Worm (Caenorhabditis elegans): ENCODE results near the gene mua-3.

ce11 chrIII:10214540-10214979 lies 54.1 kb downstream of the mua-3 start:
- TF ChIP-seq tbx-37 (GFP tag; conservative IDR thresholded peaks at IDR 0.05) (no peak), pes-1 (GFP tag; IDR thresholded peaks at IDR 0.05) (no peak), ama-1 (optimal IDR thresholded peaks at IDR 0.05) (peak; percentile 20), tra-4 (tag; optimal IDR thresholded peaks at IDR 0.05) (no peak), flt-1 (GFP tag; IDR thresholded peaks at IDR 0.05) (no peak), ceh-36 (tag; optimal IDR thresholded peaks at IDR 0.05) (no peak), hnd-1 (tag; optimal IDR thresholded peaks at IDR 0.05) (no peak), ceh-13 (GFP tag; optimal IDR thresholded peaks at IDR 0.05) (no peak), aly-1 (tag; optimal IDR thresholded peaks at IDR 0.05) (no peak), F13C5.2 (tag; optimal IDR thresholded peaks at IDR 0.05) (no peak), scrt-1 (GFP tag; IDR thresholded peaks at IDR 0.05) (no peak), B0310.2 (tag; optimal IDR thresholded peaks at IDR 0.05) (no peak)
